Fruit fly (Drosophila melanogaster) whole organism, embryonic: ENCODE measurements around the gene lilli.
A peak's percentile ranks its signal among the peaks of the same experiment; 100 is the strongest.

ENCODE experiments used
- Bdp1 ChIP-seq: fragments of 200-800 bp; sonication (Bioruptor generic); optimal IDR thresholded peaks from 3 replicates; lab custom pipeline; 2016; ENCODE audit warnings: missing biosample characterization, missing genetic modification characterization
- Bteb2 ChIP-seq: fragments of 200-800 bp; sonication (Bioruptor generic); optimal IDR thresholded peaks from 2 replicates; lab custom pipeline; 2016; ENCODE audit warnings: missing biosample characterization, missing genetic modification characterization
- CG10979 ChIP-seq: fragments of 200-800 bp; sonication (Bioruptor generic); optimal IDR thresholded peaks from 2 replicates; lab custom pipeline; 2018; ENCODE audit warnings: missing biosample characterization, mild to moderate bottlenecking, missing genetic modification characterization, moderate library complexity
- CG11085 ChIP-seq: fragments of 200-800 bp; sonication (Bioruptor generic); IDR thresholded peaks from 2 replicates; pipeline ENCODE4 v1.3.6; 2022; ENCODE audit warnings: missing biosample characterization, missing genetic modification characterization
- CG12236 ChIP-seq: fragments of 200-800 bp; sonication (Bioruptor generic); optimal IDR thresholded peaks from 2 replicates; lab custom pipeline; 2016; ENCODE audit warnings: missing biosample characterization, missing genetic modification characterization
- CG12942 ChIP-seq: fragments of 200-800 bp; sonication (Bioruptor generic); optimal IDR thresholded peaks from 3 replicates; lab custom pipeline; 2016; ENCODE audit warnings: missing biosample characterization, missing genetic modification characterization
- CG13287 ChIP-seq: fragments of 200-800 bp; sonication (Bioruptor generic); IDR thresholded peaks from 2 replicates; pipeline ENCODE4 v1.3.6; 2022; ENCODE audit warnings: missing biosample characterization, missing genetic modification characterization; ENCODE audit not compliant: partially characterized antibody
- CG13424 ChIP-seq: fragments of 200-800 bp; sonication (Bioruptor generic); optimal IDR thresholded peaks from 2 replicates; lab custom pipeline; 2019; ENCODE audit warnings: missing biosample characterization, mild to moderate bottlenecking, missing genetic modification characterization, moderate library complexity
- CG16813 ChIP-seq: fragments of 200-800 bp; sonication (Bioruptor generic); IDR thresholded peaks from 3 replicates; pipeline ENCODE4 v1.3.6; 2022; ENCODE audit warnings: missing biosample characterization, missing genetic modification characterization; ENCODE audit not compliant: partially characterized antibody
- CG16815 ChIP-seq: fragments of 200-800 bp; sonication (Bioruptor generic); optimal IDR thresholded peaks from 3 replicates; lab custom pipeline; 2017; ENCODE audit warnings: missing biosample characterization, mild to moderate bottlenecking, missing genetic modification characterization
- CG17385 ChIP-seq: fragments of 200-800 bp; sonication (Bioruptor generic); optimal IDR thresholded peaks from 3 replicates; lab custom pipeline; 2018; ENCODE audit warnings: missing biosample characterization, mild to moderate bottlenecking, missing genetic modification characterization
- CG18764 ChIP-seq: fragments of 200-800 bp; sonication (Bioruptor generic); optimal IDR thresholded peaks from 3 replicates; lab custom pipeline; 2016; ENCODE audit warnings: missing biosample characterization, missing genetic modification characterization
- CG2712 ChIP-seq: fragments of 200-800 bp; optimal IDR thresholded peaks from 3 replicates; lab custom pipeline; 2019; ENCODE audit warnings: missing biosample characterization, mild to moderate bottlenecking, missing genetic modification characterization, moderate library complexity
- CG2875 ChIP-seq: fragments of 200-800 bp; sonication (Bioruptor generic); optimal IDR thresholded peaks from 2 replicates; lab custom pipeline; 2017; ENCODE audit warnings: missing biosample characterization, mild to moderate bottlenecking, missing genetic modification characterization, missing genetic modification reagents
- CG3995 ChIP-seq: fragments of 200-800 bp; sonication (Bioruptor generic); optimal IDR thresholded peaks from 3 replicates; lab custom pipeline; 2016; ENCODE audit warnings: missing biosample characterization, missing genetic modification characterization
- CG6175 ChIP-seq: fragments of 200-800 bp; sonication (Bioruptor generic); IDR thresholded peaks from 3 replicates; pipeline ENCODE4 v1.3.6; 2022; ENCODE audit warnings: missing biosample characterization, missing genetic modification characterization
- CG7745 ChIP-seq: fragments of 200-800 bp; sonication (Bioruptor generic); optimal IDR thresholded peaks from 2 replicates; lab custom pipeline; 2018; ENCODE audit warnings: missing biosample characterization, mild to moderate bottlenecking, missing genetic modification characterization, moderate library complexity
- CG8290 ChIP-seq, 3 experiments: fragments of 200-800 bp; sonication (Bioruptor generic); optimal IDR thresholded peaks; 2 replicates each; lab custom pipeline; 2016 to 2019; ENCODE audit warnings: missing biosample characterization in 3 of 3, missing genetic modification characterization in 3 of 3, mild to moderate bottlenecking in 2 of 3, moderate library complexity in 1 of 3
- CG8924 ChIP-seq: fragments of 200-800 bp; optimal IDR thresholded peaks from 3 replicates; lab custom pipeline; 2019; ENCODE audit warnings: missing biosample characterization, mild to moderate bottlenecking, missing genetic modification characterization, moderate library complexity
- Camta ChIP-seq: fragments of 200-800 bp; sonication (Bioruptor generic); optimal IDR thresholded peaks from 2 replicates; lab custom pipeline; 2016; ENCODE audit warnings: missing biosample characterization, missing genetic modification characterization
- D ChIP-seq, 2 experiments: fragments of 200-800 bp in 1 of 2; fragments of >200 bp in 1 of 2; sonication (Bioruptor generic) in 1 of 2; optimal IDR thresholded peaks; 2 replicates in 1 of 2; 3 replicates in 1 of 2; lab custom pipeline; 2017; ENCODE audit warnings: mild to moderate bottlenecking in 1 of 2, missing biosample characterization in 1 of 2, missing genetic modification characterization in 1 of 2, missing genetic modification reagents in 1 of 2
- Dll ChIP-seq: fragments of 200-800 bp; sonication (Bioruptor generic); IDR thresholded peaks from 4 replicates; pipeline ENCODE4 v1.3.6; 2022; ENCODE audit warnings: missing biosample characterization, missing genetic modification characterization; ENCODE audit not compliant: partially characterized antibody
- Doc2 ChIP-seq: fragments of 200-800 bp; sonication (Bioruptor generic); IDR thresholded peaks from 2 replicates; pipeline ENCODE4 v1.3.6; 2022; ENCODE audit warnings: missing biosample characterization, missing genetic modification characterization
- Doc3 ChIP-seq: fragments of 200-800 bp; sonication (Bioruptor generic); IDR thresholded peaks from 3 replicates; pipeline ENCODE4 v1.3.6; 2022; ENCODE audit warnings: missing biosample characterization, missing genetic modification characterization; ENCODE audit not compliant: partially characterized antibody
- Fer2 ChIP-seq: fragments of 200-800 bp; sonication (Bioruptor generic); optimal IDR thresholded peaks from 2 replicates; lab custom pipeline; 2018; ENCODE audit warnings: missing biosample characterization, mild to moderate bottlenecking, missing genetic modification characterization, moderate library complexity
- HHEX ChIP-seq: fragments of 200-800 bp; sonication (Bioruptor generic); optimal IDR thresholded peaks from 3 replicates; lab custom pipeline; 2017; ENCODE audit warnings: missing biosample characterization, mild to moderate bottlenecking, missing genetic modification characterization, missing genetic modification reagents
- Lpt ChIP-seq: fragments of >200 bp; optimal IDR thresholded peaks from 2 replicates; lab custom pipeline; 2018; ENCODE audit warnings: missing biosample characterization, missing genetic modification characterization
- Meics ChIP-seq: fragments of 200-800 bp; sonication (Bioruptor generic); optimal IDR thresholded peaks from 2 replicates; lab custom pipeline; 2017; ENCODE audit warnings: missing biosample characterization, mild to moderate bottlenecking, missing genetic modification characterization
- Six4 ChIP-seq: fragments of 200-800 bp; sonication (Bioruptor generic); optimal IDR thresholded peaks from 2 replicates; lab custom pipeline; 2016; ENCODE audit warnings: missing biosample characterization, missing genetic modification characterization
- ab ChIP-seq: fragments of 200-800 bp; sonication (Bioruptor generic); optimal IDR thresholded peaks from 2 replicates; lab custom pipeline; 2016; ENCODE audit warnings: missing biosample characterization, missing genetic modification characterization
- abd-A ChIP-seq: fragments of 200-800 bp; sonication (Bioruptor generic); optimal IDR thresholded peaks from 3 replicates; lab custom pipeline; 2019; ENCODE audit warnings: missing biosample characterization, mild to moderate bottlenecking, missing genetic modification characterization, moderate library complexity
- bigmax ChIP-seq: fragments of 200-800 bp; sonication (Bioruptor generic); optimal IDR thresholded peaks from 2 replicates; lab custom pipeline; 2018; ENCODE audit warnings: missing biosample characterization, mild to moderate bottlenecking, missing genetic modification characterization
- chm ChIP-seq: fragments of 200-800 bp; sonication (Bioruptor generic); IDR thresholded peaks from 2 replicates; pipeline ENCODE4 v1.3.6; 2022; ENCODE audit warnings: missing biosample characterization, missing genetic modification characterization
- croc ChIP-seq: fragments of 200-800 bp; sonication (Bioruptor generic); conservative IDR thresholded peaks from 3 replicates; pipeline ENCODE4 v1.3.6; 2022; ENCODE audit warnings: missing biosample characterization, missing genetic modification characterization
- dan ChIP-seq: fragments of 200-800 bp; sonication (Bioruptor generic); IDR thresholded peaks from 2 replicates; pipeline ENCODE4 v1.3.6; 2022; ENCODE audit warnings: missing biosample characterization, missing genetic modification characterization
- esg ChIP-seq: fragments of 200-800 bp; sonication (Bioruptor generic); conservative IDR thresholded peaks from 2 replicates; pipeline ENCODE4 v1.3.6; 2022; ENCODE audit warnings: missing biosample characterization, missing genetic modification characterization
- fd64A ChIP-seq: fragments of 200-800 bp; sonication (Bioruptor generic); optimal IDR thresholded peaks from 3 replicates; lab custom pipeline; 2018; ENCODE audit warnings: missing biosample characterization, mild to moderate bottlenecking, missing genetic modification characterization
- hbn ChIP-seq: fragments of 200-800 bp; sonication (Bioruptor generic); IDR thresholded peaks from 2 replicates; pipeline ENCODE4 v1.3.6; 2022; ENCODE audit warnings: missing biosample characterization, missing genetic modification characterization; ENCODE audit not compliant: partially characterized antibody
- klu ChIP-seq: fragments of 200-800 bp; sonication (Bioruptor generic); IDR thresholded peaks from 2 replicates; pipeline ENCODE4 v1.3.6; 2022; ENCODE audit warnings: missing biosample characterization, missing genetic modification characterization
- mirr ChIP-seq: fragments of 200-800 bp; sonication (Bioruptor generic); optimal IDR thresholded peaks from 3 replicates; lab custom pipeline; 2018; ENCODE audit warnings: missing biosample characterization, mild to moderate bottlenecking, missing genetic modification characterization
- onecut ChIP-seq: fragments of 200-800 bp; sonication (Bioruptor generic); IDR thresholded peaks from 2 replicates; pipeline ENCODE4 v1.3.6; 2022; ENCODE audit warnings: missing biosample characterization, missing genetic modification characterization
- pum ChIP-seq: fragments of 200-800 bp; sonication (Bioruptor generic); optimal IDR thresholded peaks from 2 replicates; lab custom pipeline; 2016; ENCODE audit warnings: missing biosample characterization, missing genetic modification characterization
- sc ChIP-seq, 3 experiments: fragments of >200 bp in 2 of 3; fragments of 200-800 bp in 1 of 3; sonication (Bioruptor generic) in 1 of 3; optimal IDR thresholded peaks; 2 replicates in 2 of 3; 3 replicates in 1 of 3; lab custom pipeline; 2017; ENCODE audit warnings: mild to moderate bottlenecking in 1 of 3, missing biosample characterization in 1 of 3, missing genetic modification characterization in 1 of 3, missing genetic modification reagents in 1 of 3
- scrt ChIP-seq: fragments of 200-800 bp; sonication (Bioruptor generic); optimal IDR thresholded peaks from 2 replicates; lab custom pipeline; 2018; ENCODE audit warnings: missing biosample characterization, mild to moderate bottlenecking, missing genetic modification characterization, moderate library complexity
- sens ChIP-seq: fragments of 200-800 bp; sonication (Bioruptor generic); peaks from one replicate; lab custom pipeline; 2016; ENCODE audit warnings: missing biosample characterization, missing genetic modification characterization
- sob ChIP-seq: fragments of 200-800 bp; sonication (Bioruptor generic); IDR thresholded peaks from 2 replicates; pipeline ENCODE4 v1.3.6; 2022; ENCODE audit warnings: missing biosample characterization, missing genetic modification characterization
- tll ChIP-seq, 2 experiments: fragments of 200-800 bp in 1 of 2; fragments of >200 bp in 1 of 2; sonication (Bioruptor generic) in 1 of 2; optimal IDR thresholded peaks; 2 replicates each; lab custom pipeline; 2017 to 2019; ENCODE audit warnings: missing biosample characterization in 2 of 2, missing genetic modification characterization in 2 of 2, mild to moderate bottlenecking in 1 of 2, moderate library complexity in 1 of 2
- trem ChIP-seq: fragments of 200-800 bp; optimal IDR thresholded peaks from 3 replicates; lab custom pipeline; 2019; ENCODE audit warnings: missing biosample characterization, mild to moderate bottlenecking, missing genetic modification characterization, moderate library complexity
- trh ChIP-seq: fragments of 200-800 bp; sonication (Bioruptor generic); optimal IDR thresholded peaks from 2 replicates; lab custom pipeline; 2016; ENCODE audit warnings: missing biosample characterization, missing genetic modification characterization

Gene lilli

DNA sequence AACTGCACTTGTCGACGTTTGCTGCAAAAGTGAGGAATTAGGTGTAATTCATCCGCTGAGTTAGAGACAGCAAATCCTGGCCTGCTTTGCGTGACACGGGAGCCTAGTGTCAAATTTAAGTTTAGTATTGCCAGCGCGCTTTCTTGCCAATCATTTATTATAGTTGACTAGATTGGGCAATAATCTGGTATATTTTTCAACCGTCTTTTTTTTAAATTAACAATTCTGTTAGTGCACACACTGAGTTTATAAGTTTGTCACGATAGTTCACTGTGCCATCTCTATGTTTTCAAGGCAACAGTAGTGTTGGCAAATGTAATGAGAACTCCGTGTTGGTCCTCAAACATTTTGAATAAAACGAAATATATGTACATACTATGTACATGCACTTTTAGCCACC lies 91.1 kb downstream of the lilli start, which contains the start of the genes CG9641 and CG3165 (continued):
- TF ChIP-seq CG2712 (tag; lab: Kevin White, UChicago): peak; percentile 89
- peak; percentile 98 for TF ChIP-seq Doc3
- no peak for TF ChIP-seq CG6175 (GFP tag; lab: Robert Waterston, UW)
- peak; percentile 85 for TF ChIP-seq Bteb2 (GFP tag; lab: Kevin White, UChicago)
- TF ChIP-seq trem: peak; percentile 84
- TF ChIP-seq Camta (GFP tag; lab: Kevin White, UChicago): peak; percentile 86
- peak; percentile 92 for TF ChIP-seq pum (GFP tag; lab: Kevin White, UChicago)
- no peak for TF ChIP-seq Lpt
- no peak for TF ChIP-seq sc (optimal IDR thresholded peaks at IDR 0.05; lab: Kevin White, UChicago)
- TF ChIP-seq sc (GFP tag; optimal IDR thresholded peaks at IDR 0.05; lab: Kevin White, UChicago): no peak
- peak; percentile 76 for TF ChIP-seq CG10979 (tag; lab: Kevin White, UChicago)
- TF ChIP-seq chm (GFP tag; lab: Robert Waterston, UW): peak; percentile 70; the same call in 1 of the 2 replicates
- TF ChIP-seq CG8924 (tag; lab: Kevin White, UChicago): peak; percentile 82
- TF ChIP-seq bigmax: no peak
- peak; percentile 69 for TF ChIP-seq CG16815 (GFP tag; lab: Kevin White, UChicago)
- peak; percentile 75 for TF ChIP-seq onecut
- peak; percentile 51 for TF ChIP-seq CG11085 (GFP tag; lab: Robert Waterston, UW)
- peak; percentile 97 for TF ChIP-seq CG16813 (GFP tag; lab: Robert Waterston, UW)
- TF ChIP-seq fd64A (GFP tag; lab: Kevin White, UChicago): peak; percentile 50
- no peak for TF ChIP-seq D (optimal IDR thresholded peaks at IDR 0.05; lab: Kevin White, UChicago)
- TF ChIP-seq D (GFP tag; optimal IDR thresholded peaks at IDR 0.05; lab: Kevin White, UChicago): peak; percentile 72
- TF ChIP-seq sens: peak; percentile 98
- peak; percentile 98 for TF ChIP-seq hbn
- TF ChIP-seq CG7745 (tag; lab: Kevin White, UChicago): no peak
- TF ChIP-seq tll (GFP tag; optimal IDR thresholded peaks at IDR 0.05; lab: Kevin White, UChicago): peak in 1 of 2 experiments; percentile 29
- peak; percentile 83 for TF ChIP-seq CG18764 (GFP tag; lab: Kevin White, UChicago)
- TF ChIP-seq ab (GFP tag; lab: Kevin White, UChicago): peak; percentile 76
- peak; percentile 81 for TF ChIP-seq Six4 (GFP tag; lab: Kevin White, UChicago)
- TF ChIP-seq HHEX (GFP tag; lab: Kevin White, UChicago): no peak
- peak; percentile 53 for TF ChIP-seq trh (GFP tag; lab: Kevin White, UChicago)
- peak; percentile 99 for TF ChIP-seq Dll (GFP tag; lab: Robert Waterston, UW)
- TF ChIP-seq CG13424 (tag; lab: Kevin White, UChicago): peak; percentile 86
- TF ChIP-seq Doc2 (GFP tag; lab: Robert Waterston, UW): no peak
- no peak for TF ChIP-seq mirr (GFP tag; lab: Kevin White, UChicago)
- TF ChIP-seq scrt (GFP tag; lab: Kevin White, UChicago): peak; percentile 77
- peak; percentile 69 for TF ChIP-seq esg (GFP tag; lab: Robert Waterston, UW)
- TF ChIP-seq CG8290 (GFP tag; optimal IDR thresholded peaks at IDR 0.05; lab: Kevin White, UChicago): peak; percentile 84
- TF ChIP-seq CG8290 (tag; optimal IDR thresholded peaks at IDR 0.05; lab: Kevin White, UChicago): peak in 1 of 2 experiments; percentile 77
- peak; percentile 79 for TF ChIP-seq sob
- TF ChIP-seq klu (GFP tag; lab: Robert Waterston, UW): peak; percentile 76; the same call in 1 of the 2 replicates
- TF ChIP-seq CG12236: peak; percentile 74
- TF ChIP-seq abd-A: no peak
- TF ChIP-seq CG2875: peak; percentile 33
- no peak for TF ChIP-seq CG17385 (GFP tag; lab: Kevin White, UChicago)
- TF ChIP-seq croc (GFP tag; lab: Robert Waterston, UW): peak; percentile 76
- peak; percentile 98 for TF ChIP-seq CG13287 (GFP tag; lab: Robert Waterston, UW)
- TF ChIP-seq CG12942 (GFP tag; lab: Kevin White, UChicago): peak; percentile 85
- peak; percentile 82 for TF ChIP-seq Meics (GFP tag; lab: Kevin White, UChicago)
- TF ChIP-seq CG3995 (GFP tag; lab: Kevin White, UChicago): peak; percentile 61
- peak; percentile 60; the same call in 1 of the 2 replicates for TF ChIP-seq dan
- TF ChIP-seq Fer2: peak; percentile 70
- TF ChIP-seq Bdp1: peak; percentile 83
